Fruit fly (Drosophila melanogaster) whole organism, embryonic: ENCODE results near the gene CG16789.

Source experiments
- CG4424 ChIP-seq: fragments of 200-800 bp; sonication (Bioruptor generic); optimal IDR thresholded peaks from 3 replicates; lab custom pipeline; 2016; ENCODE audit warnings: missing biosample characterization, missing genetic modification characterization
- CG7745 ChIP-seq: fragments of 200-800 bp; sonication (Bioruptor generic); optimal IDR thresholded peaks from 2 replicates; lab custom pipeline; 2018; ENCODE audit warnings: missing biosample characterization, mild to moderate bottlenecking, missing genetic modification characterization, moderate library complexity
- HLH3B ChIP-seq: fragments of 200-800 bp; sonication (Bioruptor generic); IDR thresholded peaks from 2 replicates; pipeline ENCODE4 v1.3.6; 2022; ENCODE audit warnings: missing biosample characterization, missing genetic modification characterization
- mld ChIP-seq: fragments of 200-800 bp; sonication (Bioruptor generic); IDR thresholded peaks from 3 replicates; pipeline ENCODE4 v1.3.6; 2022; ENCODE audit warnings: missing biosample characterization, missing genetic modification characterization; ENCODE audit not compliant: partially characterized antibody
- seq ChIP-seq: fragments of 200-800 bp; sonication (Bioruptor generic); IDR thresholded peaks from 2 replicates; pipeline ENCODE4 v1.3.6; 2022; ENCODE audit warnings: missing biosample characterization, missing genetic modification characterization

DNA sequence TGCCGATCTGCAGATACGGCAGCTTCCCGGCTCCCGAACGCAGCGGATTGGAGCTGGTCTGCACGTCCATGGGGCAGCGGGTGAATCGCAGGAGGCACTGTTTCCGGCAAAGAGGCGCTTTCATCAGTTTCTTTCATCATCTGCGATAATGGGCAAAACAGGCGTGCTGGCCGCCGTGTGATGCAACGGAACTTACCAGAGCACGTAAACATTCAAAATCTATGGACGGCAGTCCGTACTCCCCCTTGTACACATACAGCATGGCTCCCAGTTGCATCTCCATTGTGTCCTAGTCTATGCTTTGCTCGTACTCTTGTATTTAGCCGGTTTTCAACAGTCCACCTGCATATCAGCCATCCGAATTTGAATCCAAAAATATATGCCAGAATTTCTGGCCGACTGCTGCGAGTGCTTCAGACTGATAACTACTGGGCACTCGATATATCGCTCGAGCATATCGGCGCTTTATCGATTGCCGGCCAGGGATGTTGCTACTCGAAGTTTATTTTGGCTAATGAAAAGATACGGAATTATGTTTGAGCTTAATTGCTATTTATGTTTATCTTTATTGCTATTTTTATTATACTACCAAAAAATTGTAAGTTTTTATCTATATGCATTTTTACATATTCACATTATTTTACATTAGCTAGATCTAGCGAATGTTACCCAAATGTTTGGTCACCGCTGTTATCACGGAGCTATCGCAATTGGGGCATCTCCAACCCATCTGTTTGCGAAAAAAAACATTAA lies 2.6 kb upstream of the CG16789 start, which contains the start of the genes CG9393 and Vps45:
- TF ChIP-seq mld (GFP tag; lab: Robert Waterston, UW) (peak; percentile 89), CG4424 (GFP tag; lab: Kevin White, UChicago) (peak; percentile 66), seq (no peak), HLH3B (GFP tag; lab: Robert Waterston, UW) (no peak; the same call in 1 of the 2 replicates), CG7745 (tag; lab: Kevin White, UChicago) (no peak)
